Worm (Caenorhabditis elegans) whole organism, L3 larva: ENCODE data around the gene F48B9.3.

Source experiments
- R02D3.7 ChIP-seq: fragments of 150-350 bp; optimal IDR thresholded peaks from 2 replicates; lab custom pipeline; 2014; ENCODE audit warnings: missing biosample characterization, missing genetic modification characterization
- ZK546.5 ChIP-seq: sonication (generic microtip); optimal IDR thresholded peaks from 2 replicates; lab custom pipeline; 2017; ENCODE audit warnings: missing biosample characterization, missing genetic modification characterization
- aly-2 ChIP-seq: fragments of 150-350 bp; optimal IDR thresholded peaks from 2 replicates; lab custom pipeline; 2014; ENCODE audit warnings: missing biosample characterization, missing genetic modification characterization
- ama-1 ChIP-seq: fragments of 150-350 bp; optimal IDR thresholded peaks from 2 replicates; lab custom pipeline; 2018
- ceh-82 ChIP-seq: fragments of 150-350 bp; optimal IDR thresholded peaks from 2 replicates; lab custom pipeline; 2014; ENCODE audit warnings: missing biosample characterization, missing genetic modification characterization
- daf-12 ChIP-seq: fragments of 150-350 bp; optimal IDR thresholded peaks from 2 replicates; lab custom pipeline; 2014; ENCODE audit warnings: missing biosample characterization, missing genetic modification reagents, missing genetic modification characterization
- egl-27 ChIP-seq: sonication (generic microtip); optimal IDR thresholded peaks from 4 replicates; lab custom pipeline; 2017; ENCODE audit warnings: missing biosample characterization, missing genetic modification reagents, missing genetic modification characterization
- egl-5 ChIP-seq: fragments of 150-350 bp; optimal IDR thresholded peaks from 2 replicates; lab custom pipeline; 2017; ENCODE audit warnings: missing biosample characterization, missing genetic modification reagents, missing genetic modification characterization, inconsistent platforms
- elt-1 ChIP-seq: fragments of 150-350 bp; optimal IDR thresholded peaks from 2 replicates; lab custom pipeline; 2014; ENCODE audit warnings: missing biosample characterization, missing genetic modification characterization
- elt-2 ChIP-seq: sonication (generic microtip); optimal IDR thresholded peaks from 2 replicates; lab custom pipeline; 2016; ENCODE audit warnings: missing genetic modification reagents, mild to moderate bottlenecking, missing genetic modification characterization, missing compliant biosample characterization
- elt-3 ChIP-seq, 3 experiments: fragments of 150-350 bp in 1 of 3; sonication (generic microtip) in 2 of 3; optimal IDR thresholded peaks; 2 replicates in 2 of 3; 4 replicates in 1 of 3; lab custom pipeline; 2014 to 2017; ENCODE audit warnings: missing biosample characterization in 3 of 3, missing genetic modification characterization in 3 of 3
- fkh-10 ChIP-seq: sonication (generic microtip); optimal IDR thresholded peaks from 2 replicates; lab custom pipeline; 2017; ENCODE audit warnings: missing biosample characterization, missing genetic modification reagents, missing genetic modification characterization
- fkh-2 ChIP-seq: fragments of 150-350 bp; optimal IDR thresholded peaks from 2 replicates; lab custom pipeline; 2014; ENCODE audit warnings: missing biosample characterization, missing genetic modification reagents, missing genetic modification characterization
- fos-1 ChIP-seq: fragments of 150-350 bp; optimal IDR thresholded peaks from 2 replicates; lab custom pipeline; 2014; ENCODE audit warnings: missing biosample characterization, missing genetic modification characterization
- hmg-11 ChIP-seq: sonication (generic microtip); optimal IDR thresholded peaks from 2 replicates; lab custom pipeline; 2016; ENCODE audit warnings: missing genetic modification characterization, missing compliant biosample characterization
- jun-1 ChIP-seq: fragments of 150-350 bp; optimal IDR thresholded peaks from 2 replicates; lab custom pipeline; 2014; ENCODE audit warnings: missing biosample characterization, missing genetic modification reagents, missing genetic modification characterization
- lin-39 ChIP-seq: fragments of 150-350 bp; optimal IDR thresholded peaks from 2 replicates; lab custom pipeline; 2018; ENCODE audit warnings: missing biosample characterization, missing genetic modification reagents, missing genetic modification characterization
- lsy-12 ChIP-seq: sonication (generic microtip); optimal IDR thresholded peaks from 2 replicates; lab custom pipeline; 2016; ENCODE audit warnings: mild to moderate bottlenecking, missing genetic modification characterization, missing compliant biosample characterization
- mdl-1 ChIP-seq: fragments of 150-350 bp; optimal IDR thresholded peaks from 2 replicates; lab custom pipeline; 2014; ENCODE audit warnings: missing biosample characterization, missing genetic modification characterization
- mml-1 ChIP-seq: fragments of 150-350 bp; sonication (generic microtip); optimal IDR thresholded peaks from 3 replicates; lab custom pipeline; 2014; ENCODE audit warnings: missing biosample characterization, missing genetic modification characterization
- nfya-1 ChIP-seq: sonication (generic microtip); optimal IDR thresholded peaks from 2 replicates; lab custom pipeline; 2017; ENCODE audit warnings: missing genetic modification characterization, mild to moderate bottlenecking, missing compliant biosample characterization, antibody characterized with exemption, moderate library complexity; ENCODE audit not compliant: insufficient read depth
- nhr-11 ChIP-seq: fragments of 150-350 bp; optimal IDR thresholded peaks from 2 replicates; lab custom pipeline; 2014; ENCODE audit warnings: missing biosample characterization, missing genetic modification characterization
- nhr-23 ChIP-seq: fragments of 150-350 bp; optimal IDR thresholded peaks from 2 replicates; lab custom pipeline; 2014; ENCODE audit warnings: missing biosample characterization, missing genetic modification reagents, missing genetic modification characterization
- nhr-237 ChIP-seq: fragments of 150-350 bp; optimal IDR thresholded peaks from 2 replicates; lab custom pipeline; 2014; ENCODE audit warnings: missing biosample characterization, missing genetic modification characterization
- nhr-25 ChIP-seq: sonication (generic microtip); optimal IDR thresholded peaks from 2 replicates; lab custom pipeline; 2017; ENCODE audit warnings: missing biosample characterization, missing genetic modification characterization
- nhr-28 ChIP-seq: fragments of 150-350 bp; optimal IDR thresholded peaks from 2 replicates; lab custom pipeline; 2014; ENCODE audit warnings: missing biosample characterization, missing genetic modification characterization
- nhr-43 ChIP-seq: sonication (generic microtip); optimal IDR thresholded peaks from 2 replicates; lab custom pipeline; 2016; ENCODE audit warnings: mild to moderate bottlenecking, missing genetic modification characterization, missing compliant biosample characterization; ENCODE audit not compliant: poor library complexity, severe bottlenecking
- nhr-67 ChIP-seq: fragments of 150-350 bp; optimal IDR thresholded peaks from 2 replicates; lab custom pipeline; 2014; ENCODE audit warnings: missing biosample characterization, missing genetic modification characterization
- nhr-76 ChIP-seq: fragments of 150-350 bp; sonication (generic microtip); optimal IDR thresholded peaks from 5 replicates; lab custom pipeline; 2014; ENCODE audit warnings: missing biosample characterization, missing genetic modification characterization
- pha-4 ChIP-seq: fragments of 150-350 bp; optimal IDR thresholded peaks from 2 replicates; lab custom pipeline; 2014; ENCODE audit warnings: missing biosample characterization, missing genetic modification reagents, missing genetic modification characterization
- pqm-1 ChIP-seq: fragments of 150-350 bp; optimal IDR thresholded peaks from 2 replicates; lab custom pipeline; 2017; ENCODE audit warnings: missing biosample characterization, missing genetic modification characterization, inconsistent platforms
- sea-2 ChIP-seq: fragments of 150-350 bp; sonication (generic microtip); optimal IDR thresholded peaks from 4 replicates; lab custom pipeline; 2014; ENCODE audit warnings: missing biosample characterization, missing genetic modification reagents, missing genetic modification characterization
- skn-1 ChIP-seq: fragments of 150-350 bp; optimal IDR thresholded peaks from 2 replicates; lab custom pipeline; 2014; ENCODE audit warnings: missing biosample characterization, missing genetic modification characterization
- snpc-4 ChIP-seq: fragments of 150-350 bp; optimal IDR thresholded peaks from 2 replicates; lab custom pipeline; 2014; ENCODE audit warnings: missing biosample characterization, missing genetic modification characterization
- tbx-2 ChIP-seq: sonication (generic microtip); optimal IDR thresholded peaks from 2 replicates; lab custom pipeline; 2016; ENCODE audit warnings: mild to moderate bottlenecking, missing genetic modification characterization, missing compliant biosample characterization
- unc-62 ChIP-seq: fragments of 150-350 bp; sonication (generic microtip); optimal IDR thresholded peaks from 4 replicates; lab custom pipeline; 2014; ENCODE audit warnings: missing biosample characterization, missing genetic modification reagents, missing genetic modification characterization
- zag-1 ChIP-seq: fragments of 150-350 bp; optimal IDR thresholded peaks from 2 replicates; lab custom pipeline; 2014; ENCODE audit warnings: missing biosample characterization, missing genetic modification characterization
- ztf-11 ChIP-seq: fragments of 150-350 bp; optimal IDR thresholded peaks from 2 replicates; lab custom pipeline; 2014; ENCODE audit warnings: missing biosample characterization, missing genetic modification characterization
- ztf-4 ChIP-seq: fragments of 150-350 bp; optimal IDR thresholded peaks from 2 replicates; lab custom pipeline; 2014; ENCODE audit warnings: missing biosample characterization, missing genetic modification characterization

F48B9.3 gene

ce11 chrX:2210751-2211150 is 45.9 kb downstream of the F48B9.3 start, which contains the start of gene peb-1:
peb-1 (plus strand) TSS chrX:2211051.
- TF ChIP-seq fkh-10 (GFP tag; lab: Kevin White, UChicago) (no peak), nhr-67 (tag; lab: Kevin White, UChicago) (no peak), lsy-12 (tag; lab: Kevin White, UChicago) (no peak), hmg-11 (tag; lab: Kevin White, UChicago) (no peak), nhr-76 (tag; lab: Kevin White, UChicago) (no peak), lin-39 (tag; lab: Kevin White, UChicago) (no peak), nhr-28 (no peak), elt-1 (no peak), fkh-2 (tag; lab: Kevin White, UChicago) (no peak), nhr-11 (tag; lab: Kevin White, UChicago) (no peak), nhr-23 (tag; lab: Kevin White, UChicago) (no peak), nfya-1 (tag; lab: Kevin White, UChicago) (no peak)

- no peak for TF ChIP-seq egl-27 (tag; lab: Kevin White, UChicago)
- no peak for TF ChIP-seq nfya-1 (tag; lab: Kevin White, UChicago)
- peak; percentile 21 for TF ChIP-seq pha-4
Measured at ce11 chrX:2212141-2212540, 47.3 kb downstream of the F48B9.3 start.

DNA sequence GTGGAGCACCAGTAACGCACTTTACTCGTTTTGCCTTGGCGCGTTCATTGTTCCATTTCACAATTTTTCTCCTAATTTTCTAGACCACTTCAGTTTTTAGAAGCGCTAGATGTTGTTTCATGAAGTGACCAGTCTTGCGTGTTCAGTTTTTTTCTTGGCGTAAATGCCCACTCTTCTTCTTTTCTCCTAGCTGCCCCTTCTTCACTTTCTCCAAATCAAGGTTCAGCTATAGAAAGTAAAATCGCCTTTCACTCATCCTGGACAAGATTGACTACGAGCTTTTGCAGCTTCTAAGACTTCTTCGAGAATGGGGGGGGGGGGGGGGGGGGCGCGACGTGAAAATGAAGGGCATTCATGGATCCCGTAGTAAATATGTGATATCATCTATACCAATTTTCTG is 47.9 kb downstream of the F48B9.3 start:
- no peak for TF ChIP-seq mdl-1
- TF ChIP-seq sea-2 (GFP tag; lab: Kevin White, UChicago), result no peak
- no peak for TF ChIP-seq ZK546.5
- TF ChIP-seq nhr-237 (tag; lab: Kevin White, UChicago), result no peak
- TF ChIP-seq ztf-11, result no peak
- TF ChIP-seq R02D3.7 (tag; lab: Kevin White, UChicago), result no peak
- no peak for TF ChIP-seq nhr-25 (tag; lab: Kevin White, UChicago)
- TF ChIP-seq aly-2, result no peak
- TF ChIP-seq lin-39 (tag; lab: Kevin White, UChicago), result no peak
- no peak for TF ChIP-seq ceh-82 (tag; lab: Kevin White, UChicago)
- TF ChIP-seq elt-3 (tag; optimal IDR thresholded peaks at IDR 0.05; lab: Kevin White, UChicago), result no peak

ce11 chrX:2213400-2214362 is 48.8 kb downstream of the F48B9.3 start:
- peak; percentile 13 for TF ChIP-seq elt-2 (tag; lab: Kevin White, UChicago)
- peak; percentile 41 for TF ChIP-seq nhr-25 (tag; lab: Kevin White, UChicago)
- TF ChIP-seq aly-2, result no peak
- TF ChIP-seq nhr-23 (tag; lab: Kevin White, UChicago), result peak; percentile 27

ce11 chrX:2214454-2214853 is 49.6 kb downstream of the F48B9.3 start:
- TF ChIP-seq nhr-23 (tag; lab: Kevin White, UChicago) (peak; percentile 77), zag-1 (tag; lab: Kevin White, UChicago) (no peak)

DNA sequence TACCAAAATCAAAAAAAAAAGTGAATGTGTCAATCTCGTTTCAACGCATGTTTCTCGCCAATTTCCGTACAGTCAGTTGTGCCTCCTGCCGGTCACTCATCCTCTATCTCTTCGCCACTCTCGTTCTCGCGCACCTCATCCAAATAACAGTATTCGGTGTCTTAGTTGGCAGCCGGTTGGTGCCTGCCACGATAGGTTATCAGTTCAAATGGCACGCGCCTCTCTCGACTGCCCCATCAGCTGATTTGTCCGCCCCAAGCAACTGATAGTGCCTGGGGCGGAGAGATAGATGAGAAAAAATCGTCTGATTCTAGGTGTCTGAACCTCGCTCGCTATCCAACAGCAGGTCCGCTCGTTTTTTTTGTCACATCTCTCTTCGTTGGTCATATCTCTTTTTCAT is 50.3 kb downstream of the F48B9.3 start:
- no peak for TF ChIP-seq hmg-11 (tag; lab: Kevin White, UChicago)
- no peak for TF ChIP-seq tbx-2
- TF ChIP-seq ama-1 (lab: Kevin White, UChicago), result no peak
- peak; percentile 43 for TF ChIP-seq nhr-43
- TF ChIP-seq lin-39 (tag; lab: Kevin White, UChicago), result no peak
- no peak for TF ChIP-seq egl-27 (tag; lab: Kevin White, UChicago)
- no peak for TF ChIP-seq nhr-23 (tag; lab: Kevin White, UChicago)
- TF ChIP-seq nhr-28, result no peak
- TF ChIP-seq ceh-82 (tag; lab: Kevin White, UChicago), result no peak
- TF ChIP-seq lsy-12 (tag; lab: Kevin White, UChicago), result no peak
- peak; percentile 1 for TF ChIP-seq mdl-1
- no peak for TF ChIP-seq snpc-4
- no peak for TF ChIP-seq mml-1 (tag; lab: Kevin White, UChicago)
- TF ChIP-seq pqm-1 (tag; lab: Kevin White, UChicago), result peak; percentile 1
- TF ChIP-seq nhr-76 (tag; lab: Kevin White, UChicago), result no peak
- no peak for TF ChIP-seq fos-1 (tag; lab: Kevin White, UChicago)
- no peak for TF ChIP-seq egl-5 (tag; lab: Kevin White, UChicago)
- TF ChIP-seq nhr-67 (tag; lab: Kevin White, UChicago), result no peak
- TF ChIP-seq sea-2 (GFP tag; lab: Kevin White, UChicago), result no peak
- no peak for TF ChIP-seq jun-1
- peak; percentile 32 for TF ChIP-seq nhr-25 (tag; lab: Kevin White, UChicago)
- TF ChIP-seq elt-3 (tag; optimal IDR thresholded peaks at IDR 0.05; lab: Kevin White, UChicago), result peak in 2 of 3 experiments; percentile 76 to 86
- no peak for TF ChIP-seq unc-62 (GFP tag; lab: Kevin White, UChicago)
- peak; percentile 22 for TF ChIP-seq pha-4
- TF ChIP-seq elt-1, result no peak
- TF ChIP-seq elt-2 (tag; lab: Kevin White, UChicago), result peak; percentile 57
- no peak for TF ChIP-seq ztf-4 (tag; lab: Kevin White, UChicago)
- TF ChIP-seq skn-1 (tag; lab: Kevin White, UChicago), result no peak
- no peak for TF ChIP-seq daf-12 (tag; lab: Kevin White, UChicago)
